Worm (Caenorhabditis elegans) whole organism, young adult: Measurements from ENCODE around the gene smap-1.

Source experiments
- B0035.1 ChIP-seq: sonication (generic microtip); optimal IDR thresholded peaks from 2 replicates; lab custom pipeline; 2016; ENCODE audit warnings: missing genetic modification characterization, mild to moderate bottlenecking, missing compliant biosample characterization, missing genotype, missing genetic modification reagents
- B0336.3 ChIP-seq: fragments of 200-800 bp; sonication (Bioruptor generic); IDR thresholded peaks from 2 replicates; pipeline ENCODE4 v1.3.6; 2022; ENCODE audit warnings: missing genetic modification characterization, missing compliant biosample characterization
- C06A6.2 ChIP-seq: fragments of 200-800 bp; sonication (Bioruptor generic); conservative IDR thresholded peaks from 2 replicates; pipeline ENCODE4 v1.3.6; 2022; ENCODE audit warnings: missing genetic modification characterization, missing compliant biosample characterization
- C17E4.6 ChIP-seq: fragments of 200-800 bp; sonication (Bioruptor generic); IDR thresholded peaks from 2 replicates; pipeline ENCODE4 v1.3.6; 2022; ENCODE audit warnings: missing genetic modification reagents, missing genetic modification characterization, missing compliant biosample characterization
- D2030.7 ChIP-seq: fragments of 200-800 bp; sonication (Bioruptor generic); IDR thresholded peaks from 2 replicates; pipeline ENCODE4 v1.3.6; 2022; ENCODE audit warnings: missing genetic modification reagents, missing genetic modification characterization, missing compliant biosample characterization
- F23B12.7 ChIP-seq: sonication (generic microtip); optimal IDR thresholded peaks from 2 replicates; lab custom pipeline; 2017; ENCODE audit warnings: missing genetic modification characterization, mild to moderate bottlenecking, missing compliant biosample characterization, antibody characterized with exemption, moderate library complexity; ENCODE audit not compliant: insufficient read depth
- F33H1.4 ChIP-seq: fragments of 200-800 bp; sonication (Bioruptor generic); IDR thresholded peaks from 2 replicates; pipeline ENCODE4 v1.3.6; 2022; ENCODE audit warnings: missing genetic modification reagents, missing genetic modification characterization, missing compliant biosample characterization
- F52B5.7 ChIP-seq: sonication (generic microtip); optimal IDR thresholded peaks from 2 replicates; lab custom pipeline; 2016; ENCODE audit warnings: mild to moderate bottlenecking, missing genetic modification characterization, missing compliant biosample characterization
- F57C9.4 ChIP-seq: sonication (generic microtip); optimal IDR thresholded peaks from 2 replicates; lab custom pipeline; 2017; ENCODE audit warnings: mild to moderate bottlenecking, missing genetic modification characterization, missing compliant biosample characterization
- K12H6.12 ChIP-seq: fragments of 200-800 bp; sonication (Bioruptor generic); optimal IDR thresholded peaks from 2 replicates; lab custom pipeline; 2018; ENCODE audit warnings: mild to moderate bottlenecking, missing genetic modification characterization, missing compliant biosample characterization
- T26A5.8 ChIP-seq: sonication (generic microtip); optimal IDR thresholded peaks from 2 replicates; lab custom pipeline; 2016; ENCODE audit warnings: missing genetic modification characterization, missing compliant biosample characterization
- Y56A3A.18 ChIP-seq: fragments of 200-800 bp; sonication (Bioruptor generic); IDR thresholded peaks from 2 replicates; pipeline ENCODE4 v1.3.6; 2022; ENCODE audit warnings: missing genetic modification reagents, missing genetic modification characterization, missing compliant biosample characterization
- Y79H2A.3 ChIP-seq: fragments of 200-800 bp; sonication (Bioruptor generic); conservative IDR thresholded peaks from 2 replicates; pipeline ENCODE4 v1.3.6; 2022; ENCODE audit warnings: missing genetic modification reagents, missing genetic modification characterization, missing compliant biosample characterization
- akir-1 ChIP-seq: fragments of 200-800 bp; sonication (Bioruptor generic); optimal IDR thresholded peaks from 2 replicates; lab custom pipeline; 2018; ENCODE audit warnings: mild to moderate bottlenecking, missing genetic modification characterization, moderate library complexity, missing compliant biosample characterization
- aptf-3 ChIP-seq: fragments of 200-800 bp; sonication (Bioruptor generic); IDR thresholded peaks from 2 replicates; pipeline ENCODE4 v1.3.6; 2022; ENCODE audit warnings: missing genetic modification characterization, missing compliant biosample characterization
- attf-3 ChIP-seq: fragments of 200-800 bp; sonication (Bioruptor generic); conservative IDR thresholded peaks from 2 replicates; pipeline ENCODE4 v1.3.6; 2022; ENCODE audit warnings: missing genetic modification reagents, missing genetic modification characterization, missing compliant biosample characterization
- attf-5 ChIP-seq: fragments of 200-800 bp; sonication (Bioruptor generic); optimal IDR thresholded peaks from 2 replicates; lab custom pipeline; 2018; ENCODE audit warnings: mild to moderate bottlenecking, missing genetic modification characterization, missing compliant biosample characterization
- attf-6 ChIP-seq: fragments of 200-800 bp; sonication (Bioruptor generic); IDR thresholded peaks from 2 replicates; pipeline ENCODE4 v1.3.6; 2022; ENCODE audit warnings: missing genetic modification reagents, missing genetic modification characterization, missing compliant biosample characterization
- bed-2 ChIP-seq: fragments of 200-800 bp; sonication (Bioruptor generic); IDR thresholded peaks from 2 replicates; pipeline ENCODE4 v1.3.6; 2022; ENCODE audit warnings: missing genetic modification reagents, missing genetic modification characterization, missing compliant biosample characterization
- ccch-3 ChIP-seq: fragments of 200-800 bp; sonication (Bioruptor generic); optimal IDR thresholded peaks from 2 replicates; lab custom pipeline; 2018; ENCODE audit warnings: mild to moderate bottlenecking, missing genetic modification characterization, missing compliant biosample characterization
- ceh-100 ChIP-seq: fragments of 200-800 bp; sonication (Bioruptor generic); IDR thresholded peaks from 2 replicates; pipeline ENCODE4 v1.3.6; 2022; ENCODE audit warnings: missing genetic modification reagents, missing genetic modification characterization, missing compliant biosample characterization
- ceh-40 ChIP-seq: fragments of 200-800 bp; sonication (Bioruptor generic); IDR thresholded peaks from 2 replicates; pipeline ENCODE4 v1.3.6; 2022; ENCODE audit warnings: missing genetic modification characterization, missing compliant biosample characterization
- die-1 ChIP-seq: sonication (generic microtip); optimal IDR thresholded peaks from 2 replicates; lab custom pipeline; 2016; ENCODE audit warnings: missing genotype, mild to moderate bottlenecking, missing genetic modification characterization, missing compliant biosample characterization
- efl-1 ChIP-seq: fragments of 150-350 bp; optimal IDR thresholded peaks from 2 replicates; lab custom pipeline; 2014; ENCODE audit warnings: missing biosample characterization, missing genetic modification reagents, missing genetic modification characterization
- egl-44 ChIP-seq: fragments of 200-800 bp; sonication (Bioruptor generic); IDR thresholded peaks from 2 replicates; pipeline ENCODE4 v1.3.6; 2022; ENCODE audit warnings: missing genetic modification reagents, missing genetic modification characterization, missing compliant biosample characterization
- egrh-3 ChIP-seq: fragments of 200-800 bp; sonication (Bioruptor generic); IDR thresholded peaks from 2 replicates; pipeline ENCODE4 v1.3.6; 2022; ENCODE audit warnings: missing genetic modification reagents, missing genetic modification characterization, missing compliant biosample characterization
- him-1 ChIP-seq: sonication (generic microtip); optimal IDR thresholded peaks from 2 replicates; lab custom pipeline; 2016; ENCODE audit warnings: missing genotype, missing genetic modification reagents, missing genetic modification characterization, missing compliant biosample characterization
- hmg-20 ChIP-seq: fragments of 200-800 bp; sonication (Bioruptor generic); IDR thresholded peaks from 2 replicates; pipeline ENCODE4 v1.3.6; 2022; ENCODE audit warnings: missing genetic modification reagents, missing genetic modification characterization, missing compliant biosample characterization
- hrde-1 ChIP-seq: sonication (generic microtip); optimal IDR thresholded peaks from 2 replicates; lab custom pipeline; 2016; ENCODE audit warnings: missing genetic modification characterization, mild to moderate bottlenecking, missing compliant biosample characterization, moderate library complexity, missing genotype, missing genetic modification reagents, borderline replicate concordance
- hsf-1 ChIP-seq: fragments of 200-800 bp; sonication (Bioruptor generic); IDR thresholded peaks from 2 replicates; pipeline ENCODE4 v1.3.6; 2022; ENCODE audit warnings: missing genetic modification reagents, missing genetic modification characterization, missing compliant biosample characterization
- let-526 ChIP-seq: fragments of 200-800 bp; sonication (Bioruptor generic); IDR thresholded peaks from 2 replicates; pipeline ENCODE4 v1.3.6; 2022; ENCODE audit warnings: missing genetic modification reagents, missing genetic modification characterization, missing compliant biosample characterization
- lin-26 ChIP-seq: fragments of 200-800 bp; sonication (Bioruptor generic); IDR thresholded peaks from 2 replicates; pipeline ENCODE4 v1.3.6; 2022; ENCODE audit warnings: missing genetic modification reagents, missing genetic modification characterization, missing compliant biosample characterization
- lin-54 ChIP-seq: fragments of 200-800 bp; sonication (Bioruptor generic); optimal IDR thresholded peaks from 2 replicates; lab custom pipeline; 2018; ENCODE audit warnings: mild to moderate bottlenecking, missing genetic modification characterization, missing compliant biosample characterization
- lir-1 ChIP-seq: fragments of 200-800 bp; sonication (Bioruptor generic); conservative IDR thresholded peaks from 2 replicates; pipeline ENCODE4 v1.3.6; 2022; ENCODE audit warnings: missing genetic modification reagents, missing genetic modification characterization, missing compliant biosample characterization
- madf-3 ChIP-seq: fragments of 200-800 bp; sonication (Bioruptor generic); IDR thresholded peaks from 2 replicates; pipeline ENCODE4 v1.3.6; 2022; ENCODE audit warnings: missing genetic modification reagents, missing genetic modification characterization, missing compliant biosample characterization
- mel-28 ChIP-seq: sonication (generic microtip); optimal IDR thresholded peaks from 2 replicates; lab custom pipeline; 2016; ENCODE audit warnings: borderline replicate concordance, mild to moderate bottlenecking, missing genetic modification characterization, missing compliant biosample characterization
- mes-4 ChIP-seq: sonication (generic microtip); optimal IDR thresholded peaks from 2 replicates; lab custom pipeline; 2016; ENCODE audit warnings: missing genotype, missing genetic modification characterization, missing compliant biosample characterization
- nfya-2 ChIP-seq: fragments of 200-800 bp; sonication (Bioruptor generic); IDR thresholded peaks from 2 replicates; pipeline ENCODE4 v1.3.6; 2022; ENCODE audit warnings: missing genetic modification reagents, missing genetic modification characterization, missing compliant biosample characterization
- nfyb-1 ChIP-seq: fragments of 200-800 bp; sonication (Bioruptor generic); IDR thresholded peaks from 2 replicates; pipeline ENCODE4 v1.3.6; 2022; ENCODE audit warnings: missing genetic modification reagents, missing genetic modification characterization, missing compliant biosample characterization
- nhr-120 ChIP-seq: fragments of 200-800 bp; sonication (Bioruptor generic); IDR thresholded peaks from 2 replicates; pipeline ENCODE4 v1.3.6; 2022; ENCODE audit warnings: missing genetic modification characterization, missing compliant biosample characterization
- nhr-90 ChIP-seq: sonication (generic microtip); optimal IDR thresholded peaks from 2 replicates; lab custom pipeline; 2016; ENCODE audit warnings: missing genotype, mild to moderate bottlenecking, missing genetic modification characterization, missing compliant biosample characterization
- rcor-1 ChIP-seq: fragments of 200-800 bp; sonication (Bioruptor generic); IDR thresholded peaks from 2 replicates; pipeline ENCODE4 v1.3.6; 2022; ENCODE audit warnings: missing genetic modification reagents, missing genetic modification characterization, missing compliant biosample characterization
- sptf-2 ChIP-seq: fragments of 200-800 bp; sonication (Bioruptor generic); optimal IDR thresholded peaks from 2 replicates; lab custom pipeline; 2018; ENCODE audit warnings: mild to moderate bottlenecking, missing genetic modification characterization, missing compliant biosample characterization
- tbp1 ChIP-seq: fragments of 200-800 bp; sonication (Bioruptor generic); optimal IDR thresholded peaks from 2 replicates; lab custom pipeline; 2018; ENCODE audit warnings: mild to moderate bottlenecking, missing genetic modification characterization, missing compliant biosample characterization
- xnd-1 ChIP-seq: sonication (generic microtip); optimal IDR thresholded peaks from 2 replicates; lab custom pipeline; 2016; ENCODE audit warnings: missing genotype, missing genetic modification reagents, missing genetic modification characterization, missing compliant biosample characterization
- zim-3 ChIP-seq: sonication (generic microtip); optimal IDR thresholded peaks from 2 replicates; lab custom pipeline; 2017; ENCODE audit warnings: mild to moderate bottlenecking, missing genetic modification characterization, moderate library complexity, missing compliant biosample characterization
- ztf-18 ChIP-seq: sonication (generic microtip); optimal IDR thresholded peaks from 2 replicates; lab custom pipeline; 2016; ENCODE audit warnings: missing genotype, mild to moderate bottlenecking, missing genetic modification characterization, missing compliant biosample characterization
- ztf-3 ChIP-seq: fragments of 200-800 bp; sonication (Bioruptor generic); optimal IDR thresholded peaks from 2 replicates; lab custom pipeline; 2018; ENCODE audit warnings: mild to moderate bottlenecking, missing genetic modification characterization, missing compliant biosample characterization
- ztf-6 ChIP-seq: fragments of 200-800 bp; sonication (Bioruptor generic); IDR thresholded peaks from 2 replicates; pipeline ENCODE4 v1.3.6; 2022; ENCODE audit warnings: missing genetic modification reagents, missing genetic modification characterization, missing compliant biosample characterization

The smap-1 gene

DNA sequence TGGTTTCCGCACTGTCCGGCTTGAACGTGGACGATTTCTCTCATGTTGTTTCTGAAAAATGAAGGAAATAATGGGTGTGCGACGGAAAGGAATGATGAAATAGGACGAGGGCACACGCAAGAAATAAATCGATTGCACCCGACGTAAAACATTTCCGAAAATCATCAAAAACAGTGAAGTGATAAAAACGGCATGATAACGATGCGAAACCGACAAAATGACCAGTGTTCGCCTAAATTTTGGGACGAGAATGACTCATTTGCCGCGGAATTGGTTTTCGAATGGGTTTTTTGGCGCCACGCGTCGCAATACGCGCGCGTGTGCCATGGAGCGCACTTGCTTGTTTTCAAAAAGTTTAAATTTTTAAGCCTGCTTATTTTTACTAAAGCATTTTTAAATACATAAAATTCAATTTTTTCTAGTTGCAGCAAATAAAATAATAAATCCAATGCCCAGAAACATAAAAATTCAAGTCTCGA is 2.8 kb upstream of the smap-1 start, which contains the start of the genes tbb-1 and rib-2 (continued):
- TF ChIP-seq ceh-100 (GFP tag; lab: Robert Waterston, UW): peak; percentile 87
- TF ChIP-seq F33H1.4 (GFP tag; lab: Robert Waterston, UW): peak; percentile 91
- peak; percentile 87 for TF ChIP-seq hrde-1 (tag; lab: Kevin White, UChicago)
- TF ChIP-seq C06A6.2 (GFP tag; lab: Robert Waterston, UW): peak; percentile 47; the same call in 1 of the 2 replicates
- peak; percentile 68; the same call in 1 of the 2 replicates for TF ChIP-seq ztf-6 (GFP tag; lab: Robert Waterston, UW)
- TF ChIP-seq lin-54 (GFP tag; lab: Kevin White, UChicago): peak; percentile 99
- no peak for TF ChIP-seq nhr-120 (GFP tag; lab: Robert Waterston, UW)
- TF ChIP-seq C17E4.6 (GFP tag; lab: Robert Waterston, UW): peak; percentile 95
- peak; percentile 38 for TF ChIP-seq die-1 (tag; lab: Kevin White, UChicago)
- TF ChIP-seq nfyb-1 (GFP tag; lab: Robert Waterston, UW): peak; percentile 91
- TF ChIP-seq ceh-40 (GFP tag; lab: Robert Waterston, UW): no peak
- TF ChIP-seq bed-2 (GFP tag; lab: Robert Waterston, UW): peak; percentile 76
- peak; percentile 95 for TF ChIP-seq hsf-1 (GFP tag; lab: Robert Waterston, UW)
- no peak for TF ChIP-seq ccch-3 (GFP tag; lab: Kevin White, UChicago)
- no peak for TF ChIP-seq mes-4 (tag; lab: Kevin White, UChicago)
- no peak for TF ChIP-seq akir-1 (GFP tag; lab: Kevin White, UChicago)
- peak; percentile 94 for TF ChIP-seq rcor-1
- TF ChIP-seq nhr-90 (tag; lab: Kevin White, UChicago): peak; percentile 82
- TF ChIP-seq egl-44 (GFP tag; lab: Robert Waterston, UW): peak; percentile 83
- TF ChIP-seq aptf-3 (GFP tag; lab: Robert Waterston, UW): peak; percentile 87; the same call in 1 of the 2 replicates
- TF ChIP-seq tbp1 (GFP tag; lab: Kevin White, UChicago): peak; percentile 76
- peak; percentile 86 for TF ChIP-seq ztf-18 (tag; lab: Kevin White, UChicago)
- no peak for TF ChIP-seq T26A5.8 (tag; lab: Kevin White, UChicago)
- TF ChIP-seq B0336.3 (GFP tag; lab: Robert Waterston, UW): peak; percentile 98
- TF ChIP-seq hmg-20 (GFP tag; lab: Robert Waterston, UW): peak; percentile 57; the same call in 1 of the 2 replicates
- TF ChIP-seq ztf-3 (GFP tag; lab: Kevin White, UChicago): no peak
- TF ChIP-seq xnd-1: peak; percentile 99
- TF ChIP-seq attf-3 (GFP tag; lab: Robert Waterston, UW): peak; percentile 59
- TF ChIP-seq madf-3 (GFP tag; lab: Robert Waterston, UW): peak; percentile 97
- peak; percentile 97 for TF ChIP-seq Y79H2A.3 (GFP tag; lab: Robert Waterston, UW)
- peak; percentile 99 for TF ChIP-seq attf-5 (GFP tag; lab: Kevin White, UChicago)
- peak; percentile 46; the same call in 1 of the 2 replicates for TF ChIP-seq egrh-3 (GFP tag; lab: Robert Waterston, UW)
- no peak for TF ChIP-seq zim-3 (tag; lab: Kevin White, UChicago)
- peak; percentile 44 for TF ChIP-seq F52B5.7 (tag; lab: Kevin White, UChicago)
- TF ChIP-seq B0035.1: peak; percentile 17
- peak; percentile 56; the same call in 1 of the 2 replicates for TF ChIP-seq nfya-2
- TF ChIP-seq mel-28: no peak
- no peak for TF ChIP-seq Y56A3A.18 (GFP tag; lab: Robert Waterston, UW)
- TF ChIP-seq sptf-2 (GFP tag; lab: Kevin White, UChicago): peak; percentile 3
- peak; percentile 100 for TF ChIP-seq efl-1 (GFP tag; lab: Kevin White, UChicago)
- no peak for TF ChIP-seq F57C9.4 (tag; lab: Kevin White, UChicago)
- TF ChIP-seq attf-6 (GFP tag; lab: Robert Waterston, UW): peak; percentile 87
- TF ChIP-seq let-526 (GFP tag; lab: Robert Waterston, UW): peak; percentile 89
- peak; percentile 38 for TF ChIP-seq K12H6.12 (tag; lab: Kevin White, UChicago)
- peak; percentile 65 for TF ChIP-seq him-1 (tag; lab: Kevin White, UChicago)
- TF ChIP-seq D2030.7: peak; percentile 99
- TF ChIP-seq lir-1 (GFP tag; lab: Robert Waterston, UW): peak; percentile 85
- TF ChIP-seq lin-26 (GFP tag; lab: Robert Waterston, UW): peak; percentile 77
- peak; percentile 93 for TF ChIP-seq F23B12.7
